Worm (Caenorhabditis elegans): ENCODE results near the gene F21A3.2.

DNA sequence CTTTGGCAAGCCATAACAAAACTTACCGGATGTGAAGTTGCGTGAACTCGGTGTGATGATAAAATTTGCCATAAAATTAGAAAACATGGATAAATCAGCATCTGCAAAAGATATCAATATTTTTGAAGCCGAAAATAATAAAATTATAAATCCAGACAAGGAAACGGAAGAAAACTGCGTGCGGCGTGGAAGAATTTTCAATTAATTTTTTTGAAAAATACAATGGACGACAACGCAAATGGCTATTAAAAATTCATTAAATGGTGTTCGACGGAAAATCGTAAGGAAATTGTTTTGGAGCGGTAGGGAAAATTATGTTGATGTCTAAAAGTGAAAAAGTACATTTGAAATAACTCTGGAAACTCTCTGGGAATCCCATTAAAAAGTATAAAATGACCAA lies 25.3 kb upstream of the F21A3.2 start, which contains the start of gene acr-18:
- TF ChIP-seq ceh-16 (tag; optimal IDR thresholded peaks at IDR 0.05) (no peak), nhr-11 (tag; optimal IDR thresholded peaks at IDR 0.05) (no peak), ztf-11 (tag; optimal IDR thresholded peaks at IDR 0.05) (no peak), fkh-10 (GFP tag; optimal IDR thresholded peaks at IDR 0.05) (no peak), ama-1 (optimal IDR thresholded peaks at IDR 0.05) (no peak), unc-62 (GFP tag; optimal IDR thresholded peaks at IDR 0.05) (no peak), nhr-237 (tag; optimal IDR thresholded peaks at IDR 0.05) (no peak), nhr-28 (tag; optimal IDR thresholded peaks at IDR 0.05) (no peak), nhr-77 (tag; optimal IDR thresholded peaks at IDR 0.05) (no peak), lin-39 (tag; optimal IDR thresholded peaks at IDR 0.05) (no peak), unc-39 (tag; optimal IDR thresholded peaks at IDR 0.05) (no peak), elt-1 (tag; optimal IDR thresholded peaks at IDR 0.05) (no peak), nhr-43 (tag; optimal IDR thresholded peaks at IDR 0.05; ENCODE audit: poor library complexity, severe bottlenecking) (no peak), lin-15B (tag; optimal IDR thresholded peaks at IDR 0.05) (no peak)

Measured in whole organism, L3 larva.